Worm (Caenorhabditis elegans) whole organism, young adult: ENCODE data around the gene W08G11.5.
"Not testable (repeated sequence)": the region's sequence is repeated elsewhere in the genome, so short reads cannot be mapped to it uniquely, and the experiment has no call there.

Source experiments
- C06A6.2 ChIP-seq: fragments of 200-800 bp; sonication (Bioruptor generic); conservative IDR thresholded peaks from 2 replicates; pipeline ENCODE4 v1.3.6; 2022; ENCODE audit warnings: missing genetic modification characterization, missing compliant biosample characterization
- C17E4.6 ChIP-seq: fragments of 200-800 bp; sonication (Bioruptor generic); IDR thresholded peaks from 2 replicates; pipeline ENCODE4 v1.3.6; 2022; ENCODE audit warnings: missing genetic modification reagents, missing genetic modification characterization, missing compliant biosample characterization
- F33H1.4 ChIP-seq: fragments of 200-800 bp; sonication (Bioruptor generic); IDR thresholded peaks from 2 replicates; pipeline ENCODE4 v1.3.6; 2022; ENCODE audit warnings: missing genetic modification reagents, missing genetic modification characterization, missing compliant biosample characterization
- F49E8.2 ChIP-seq: sonication (generic microtip); optimal IDR thresholded peaks from 3 replicates; lab custom pipeline; 2017; ENCODE audit warnings: missing genetic modification characterization, mild to moderate bottlenecking, missing compliant biosample characterization, antibody characterized with exemption, moderate library complexity; ENCODE audit not compliant: insufficient read depth
- F55B11.4 ChIP-seq: sonication (generic microtip); optimal IDR thresholded peaks from 2 replicates; lab custom pipeline; 2016; ENCODE audit warnings: missing compliant biosample characterization, missing genetic modification characterization, borderline replicate concordance; ENCODE audit not compliant: insufficient read depth
- K12H6.12 ChIP-seq: fragments of 200-800 bp; sonication (Bioruptor generic); optimal IDR thresholded peaks from 2 replicates; lab custom pipeline; 2018; ENCODE audit warnings: mild to moderate bottlenecking, missing genetic modification characterization, missing compliant biosample characterization
- T07F8.4 ChIP-seq: sonication (generic microtip); optimal IDR thresholded peaks from 2 replicates; lab custom pipeline; 2016; ENCODE audit warnings: mild to moderate bottlenecking, missing genetic modification characterization, moderate library complexity, missing compliant biosample characterization
- Y67H2A.10 ChIP-seq: fragments of 200-800 bp; sonication (Bioruptor generic); conservative IDR thresholded peaks from 2 replicates; pipeline ENCODE4 v1.3.6; 2022; ENCODE audit warnings: missing genetic modification reagents, missing genetic modification characterization, missing compliant biosample characterization
- attf-3 ChIP-seq: fragments of 200-800 bp; sonication (Bioruptor generic); conservative IDR thresholded peaks from 2 replicates; pipeline ENCODE4 v1.3.6; 2022; ENCODE audit warnings: missing genetic modification reagents, missing genetic modification characterization, missing compliant biosample characterization
- bed-1 ChIP-seq: fragments of 200-800 bp; sonication (Bioruptor generic); IDR thresholded peaks from 2 replicates; pipeline ENCODE4 v1.3.6; 2022; ENCODE audit warnings: missing genetic modification reagents, missing genetic modification characterization, missing compliant biosample characterization
- ceh-100 ChIP-seq: fragments of 200-800 bp; sonication (Bioruptor generic); IDR thresholded peaks from 2 replicates; pipeline ENCODE4 v1.3.6; 2022; ENCODE audit warnings: missing genetic modification reagents, missing genetic modification characterization, missing compliant biosample characterization
- ceh-91 ChIP-seq: fragments of 200-800 bp; sonication (Bioruptor generic); IDR thresholded peaks from 2 replicates; pipeline ENCODE4 v1.3.6; 2022; ENCODE audit warnings: missing genetic modification reagents, missing genetic modification characterization, missing compliant biosample characterization
- chd-7 ChIP-seq: sonication (generic microtip); optimal IDR thresholded peaks from 2 replicates; lab custom pipeline; 2016; ENCODE audit warnings: mild to moderate bottlenecking, missing genetic modification characterization, moderate library complexity, missing compliant biosample characterization
- die-1 ChIP-seq: sonication (generic microtip); optimal IDR thresholded peaks from 2 replicates; lab custom pipeline; 2016; ENCODE audit warnings: missing genotype, mild to moderate bottlenecking, missing genetic modification characterization, missing compliant biosample characterization
- dox-1 ChIP-seq: fragments of 200-800 bp; sonication (Bioruptor generic); IDR thresholded peaks from 2 replicates; pipeline ENCODE4 v1.3.6; 2022; ENCODE audit warnings: missing genetic modification reagents, missing genetic modification characterization, missing compliant biosample characterization
- dpff-1 ChIP-seq: sonication (generic microtip); optimal IDR thresholded peaks from 2 replicates; lab custom pipeline; 2017; ENCODE audit warnings: mild to moderate bottlenecking, missing genetic modification characterization, missing compliant biosample characterization
- efl-1 ChIP-seq: fragments of 150-350 bp; optimal IDR thresholded peaks from 2 replicates; lab custom pipeline; 2014; ENCODE audit warnings: missing biosample characterization, missing genetic modification reagents, missing genetic modification characterization
- egrh-3 ChIP-seq: fragments of 200-800 bp; sonication (Bioruptor generic); IDR thresholded peaks from 2 replicates; pipeline ENCODE4 v1.3.6; 2022; ENCODE audit warnings: missing genetic modification reagents, missing genetic modification characterization, missing compliant biosample characterization
- ekl-4 ChIP-seq: fragments of 200-800 bp; sonication (Bioruptor generic); IDR thresholded peaks from 2 replicates; pipeline ENCODE4 v1.3.6; 2022; ENCODE audit warnings: missing genetic modification reagents, missing genetic modification characterization, missing compliant biosample characterization
- fkh-3 ChIP-seq: sonication (generic microtip); optimal IDR thresholded peaks from 2 replicates; lab custom pipeline; 2016; ENCODE audit warnings: mild to moderate bottlenecking, missing genetic modification characterization, missing compliant biosample characterization
- hmg-1.2 ChIP-seq: fragments of 200-800 bp; sonication (Bioruptor generic); IDR thresholded peaks from 2 replicates; pipeline ENCODE4 v1.3.6; 2022; ENCODE audit warnings: missing genetic modification reagents, missing genetic modification characterization, missing compliant biosample characterization
- lin-35 ChIP-seq, 3 experiments: fragments of 150-350 bp in 2 of 3; sonication (generic microtip) in 1 of 3; optimal IDR thresholded peaks; 2 replicates each; lab custom pipeline; 2014 to 2018; ENCODE audit warnings: missing biosample characterization in 3 of 3, missing genetic modification characterization in 3 of 3, missing genetic modification reagents in 3 of 3
- lsl-1 ChIP-seq: fragments of 200-800 bp; sonication (Bioruptor generic); optimal IDR thresholded peaks from 2 replicates; lab custom pipeline; 2018; ENCODE audit warnings: mild to moderate bottlenecking, missing genetic modification characterization, moderate library complexity, missing compliant biosample characterization
- lsy-27 ChIP-seq: sonication (generic microtip); optimal IDR thresholded peaks from 2 replicates; lab custom pipeline; 2017; ENCODE audit warnings: missing genetic modification characterization, mild to moderate bottlenecking, missing compliant biosample characterization, antibody characterized with exemption, missing genotype, borderline replicate concordance; ENCODE audit not compliant: insufficient read depth
- madf-3 ChIP-seq: fragments of 200-800 bp; sonication (Bioruptor generic); IDR thresholded peaks from 2 replicates; pipeline ENCODE4 v1.3.6; 2022; ENCODE audit warnings: missing genetic modification reagents, missing genetic modification characterization, missing compliant biosample characterization
- nhr-27 ChIP-seq: fragments of 200-800 bp; sonication (Bioruptor generic); optimal IDR thresholded peaks from 2 replicates; lab custom pipeline; 2018; ENCODE audit warnings: mild to moderate bottlenecking, missing genetic modification characterization, moderate library complexity, missing compliant biosample characterization
- nhr-80 ChIP-seq: sonication (generic microtip); optimal IDR thresholded peaks from 2 replicates; lab custom pipeline; 2016; ENCODE audit warnings: missing genetic modification characterization, missing compliant biosample characterization
- pha-4 ChIP-seq: fragments of 150-350 bp; sonication (generic microtip); optimal IDR thresholded peaks from 2 replicates; lab custom pipeline; 2014; ENCODE audit warnings: missing biosample characterization, missing genetic modification reagents, missing genetic modification characterization
- repo-1 ChIP-seq: sonication (generic microtip); optimal IDR thresholded peaks from 2 replicates; lab custom pipeline; 2017; ENCODE audit warnings: mild to moderate bottlenecking, missing genetic modification characterization, missing compliant biosample characterization
- snpc-4 ChIP-seq, 5 experiments: fragments of 150-350 bp in 1 of 5; sonication (generic microtip) in 4 of 5; optimal IDR thresholded peaks; 2 replicates each; lab custom pipeline; 2014 to 2018; ENCODE audit warnings: missing genetic modification characterization in 5 of 5, missing biosample characterization in 3 of 5, antibody characterized with exemption in 2 of 5, mild to moderate bottlenecking in 2 of 5, missing compliant biosample characterization in 2 of 5, missing genotype in 2 of 5, moderate library complexity in 2 of 5, missing genetic modification reagents in 1 of 5
- tbp1 ChIP-seq: fragments of 200-800 bp; sonication (Bioruptor generic); optimal IDR thresholded peaks from 2 replicates; lab custom pipeline; 2018; ENCODE audit warnings: mild to moderate bottlenecking, missing genetic modification characterization, missing compliant biosample characterization
- ztf-25 ChIP-seq: fragments of 200-800 bp; sonication (Bioruptor generic); IDR thresholded peaks from 2 replicates; pipeline ENCODE4 v1.3.6; 2022; ENCODE audit warnings: missing genetic modification reagents, missing genetic modification characterization, missing compliant biosample characterization

The W08G11.5 gene

DNA sequence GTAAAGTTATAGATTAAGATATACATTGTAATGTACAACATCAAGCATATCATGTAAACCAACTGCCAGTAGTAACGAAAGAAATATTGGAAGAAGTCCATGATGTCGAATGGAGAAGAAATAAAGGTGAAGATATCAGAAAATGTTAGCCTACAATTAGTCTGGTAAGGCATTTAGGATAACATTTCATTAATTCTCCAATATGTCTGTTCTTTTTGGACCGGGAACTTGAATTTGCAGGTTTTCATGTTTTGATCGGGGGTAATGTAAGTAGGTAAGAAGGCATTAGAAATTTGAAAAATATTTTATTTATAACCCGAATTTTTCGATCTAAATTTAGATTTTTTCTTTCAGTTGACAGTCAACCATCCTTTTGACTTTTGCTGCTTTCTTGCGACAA is 47.4 kb upstream of the W08G11.5 start, which contains the start of gene srd-63:
Gene srd-63, minus strand, starts transcription at position 101 of the 400 bp plus-strand sequence.
- TF ChIP-seq attf-3 (GFP tag; lab: Robert Waterston, UW) (no peak), fkh-3 (tag; lab: Kevin White, UChicago) (no peak), F55B11.4 (tag; lab: Kevin White, UChicago) (no peak), ceh-91 (GFP tag; lab: Robert Waterston, UW) (no peak), K12H6.12 (tag; lab: Kevin White, UChicago) (no peak), efl-1 (GFP tag; lab: Kevin White, UChicago) (no peak), ekl-4 (GFP tag; lab: Robert Waterston, UW) (no peak), dox-1 (no peak), pha-4 (tag; lab: Kevin White, UChicago) (no peak), T07F8.4 (tag; lab: Kevin White, UChicago) (no peak), C17E4.6 (GFP tag; lab: Robert Waterston, UW) (no peak), Y67H2A.10 (GFP tag; lab: Robert Waterston, UW) (no peak), F49E8.2 (no peak), tbp1 (GFP tag; lab: Kevin White, UChicago) (no peak), dpff-1 (tag; lab: Kevin White, UChicago) (no peak), egrh-3 (GFP tag; lab: Robert Waterston, UW) (no peak)

DNA sequence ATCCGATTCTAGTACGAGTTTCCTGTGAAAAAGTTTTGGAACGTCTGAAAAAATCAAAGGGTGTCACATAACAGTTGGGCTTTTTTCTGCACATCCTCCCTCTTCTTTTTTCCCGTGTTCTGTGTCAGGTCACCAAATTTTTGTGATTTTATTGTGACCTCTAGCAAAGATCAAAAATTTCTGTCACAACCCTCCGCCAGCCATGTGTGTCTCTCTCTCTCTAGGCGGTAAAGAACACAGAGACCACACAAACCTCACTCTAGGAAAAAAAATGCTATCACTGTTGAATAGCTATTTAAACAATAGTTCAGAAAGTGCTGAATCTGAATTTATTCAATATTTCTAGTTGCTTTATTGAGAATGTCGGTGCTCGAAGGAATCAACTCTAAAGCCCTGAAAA is 44.3 kb upstream of the W08G11.5 start, which contains the start of gene gst-44:
Gene gst-44, plus strand, starts transcription at position 237 of the 400 bp plus-strand sequence.
- no peak for TF ChIP-seq C17E4.6 (GFP tag; lab: Robert Waterston, UW)
- no peak for TF ChIP-seq ceh-100
- no peak for TF ChIP-seq lsy-27
- no peak for TF ChIP-seq bed-1 (GFP tag; lab: Robert Waterston, UW)
- TF ChIP-seq snpc-4 (GFP tag; optimal IDR thresholded peaks at IDR 0.05; lab: Kevin White, UChicago) = no peak
- TF ChIP-seq snpc-4 (tag; optimal IDR thresholded peaks at IDR 0.05; lab: Kevin White, UChicago) = no peak
- TF ChIP-seq lin-35 (GFP tag; optimal IDR thresholded peaks at IDR 0.05; lab: Kevin White, UChicago) = no peak
- peak; percentile 62 for TF ChIP-seq nhr-80 (tag; lab: Kevin White, UChicago)

DNA sequence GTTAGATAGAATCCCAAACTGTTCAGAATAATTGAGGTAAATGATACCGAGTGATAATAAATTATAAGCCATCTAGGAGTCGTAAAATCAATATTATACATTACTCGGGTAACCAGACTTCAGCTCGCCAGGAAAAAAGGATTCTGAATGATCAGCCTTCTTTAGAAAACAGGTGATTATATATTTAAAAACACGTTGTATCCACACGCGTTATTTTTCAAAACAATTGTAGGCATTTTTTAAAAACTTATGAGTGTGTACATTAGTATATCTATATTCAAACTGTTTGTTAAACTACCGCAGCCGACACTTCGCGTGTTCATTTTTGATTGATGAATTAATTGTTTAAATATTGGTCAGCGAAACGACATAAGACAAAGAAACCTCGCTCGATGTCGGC is 42.0 kb upstream of the W08G11.5 start, which contains the start of gene sri-65:
Gene sri-65, minus strand, starts transcription at position 101 of the 400 bp plus-strand sequence.
- TF ChIP-seq nhr-27 (tag; lab: Kevin White, UChicago) (no peak), efl-1 (GFP tag; lab: Kevin White, UChicago) (no peak), ztf-25 (no peak), lsl-1 (GFP tag; lab: Kevin White, UChicago) (no peak), chd-7 (tag; lab: Kevin White, UChicago) (no peak), die-1 (no peak), hmg-1.2 (GFP tag; lab: Robert Waterston, UW) (no peak), madf-3 (GFP tag; lab: Robert Waterston, UW) (no peak), repo-1 (tag; lab: Kevin White, UChicago) (no peak), C06A6.2 (GFP tag; lab: Robert Waterston, UW) (no peak)

DNA sequence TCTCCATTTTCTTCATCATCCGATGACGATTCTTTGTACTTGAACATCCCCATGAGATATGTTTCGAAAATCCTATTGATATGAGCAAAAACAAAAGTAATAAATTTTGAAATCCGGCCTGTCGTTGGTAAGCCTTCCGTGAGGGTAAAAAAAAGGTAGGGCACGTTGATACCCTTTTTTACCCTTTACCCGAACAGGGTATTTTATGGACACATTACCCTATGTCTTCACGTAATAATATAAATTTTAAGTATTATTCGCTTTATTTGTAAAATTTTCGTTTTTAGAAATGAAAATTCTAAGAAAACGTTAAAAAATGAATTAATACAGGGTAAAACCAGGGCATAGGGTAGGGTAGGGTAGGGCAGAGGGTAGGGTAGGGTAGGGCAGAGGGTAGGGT is 37.4 kb upstream of the W08G11.5 start, which contains the start of gene F13A7.7:
Gene F13A7.7, minus strand, starts transcription at position 101 of the 400 bp plus-strand sequence.
- TF ChIP-seq F33H1.4; fkh-3 (tag; lab: Kevin White, UChicago); T07F8.4 (tag; lab: Kevin White, UChicago): not testable (repeated sequence)
- TF ChIP-seq, all 124 proteins: peak for 0; not testable (repeated sequence) for 124
